Fruit fly (Drosophila melanogaster) whole organism, embryonic: ENCODE results near the gene aru.
A peak's percentile ranks its signal among the peaks of the same experiment; 100 is the strongest.

Experiments used
- Abd-B ChIP-seq: fragments of 200-800 bp; sonication (Bioruptor generic); optimal IDR thresholded peaks from 2 replicates; lab custom pipeline; 2018; ENCODE audit warnings: missing biosample characterization, mild to moderate bottlenecking, missing genetic modification characterization, moderate library complexity
- CG10462 ChIP-seq: fragments of 200-800 bp; sonication (Bioruptor generic); optimal IDR thresholded peaks from 2 replicates; lab custom pipeline; 2016; ENCODE audit warnings: missing biosample characterization, missing genetic modification characterization
- CG12219 ChIP-seq: fragments of 200-800 bp; sonication (Bioruptor generic); optimal IDR thresholded peaks from 3 replicates; lab custom pipeline; 2018; ENCODE audit warnings: missing biosample characterization, mild to moderate bottlenecking, missing genetic modification characterization
- CG14441 ChIP-seq: fragments of 200-800 bp; sonication (Bioruptor generic); IDR thresholded peaks from 2 replicates; pipeline ENCODE4 v1.3.6; 2022; ENCODE audit warnings: missing biosample characterization, missing genetic modification characterization
- CG14667 ChIP-seq: fragments of 200-800 bp; sonication (Bioruptor generic); IDR thresholded peaks from 2 replicates; pipeline ENCODE4 v1.3.6; 2022; ENCODE audit warnings: missing biosample characterization, missing genetic modification characterization
- CG17186 ChIP-seq: fragments of 200-800 bp; sonication (Bioruptor generic); optimal IDR thresholded peaks from 3 replicates; lab custom pipeline; 2017; ENCODE audit warnings: missing biosample characterization, missing genetic modification reagents, missing genetic modification characterization
- CG17385 ChIP-seq: fragments of 200-800 bp; sonication (Bioruptor generic); optimal IDR thresholded peaks from 3 replicates; lab custom pipeline; 2018; ENCODE audit warnings: missing biosample characterization, mild to moderate bottlenecking, missing genetic modification characterization
- CG17568 ChIP-seq: fragments of 200-800 bp; sonication (Bioruptor generic); optimal IDR thresholded peaks from 2 replicates; lab custom pipeline; 2018; ENCODE audit warnings: missing biosample characterization, mild to moderate bottlenecking, missing genetic modification characterization, moderate library complexity
- CG31388 ChIP-seq: fragments of 200-800 bp; sonication (Bioruptor generic); optimal IDR thresholded peaks from 2 replicates; lab custom pipeline; 2016; ENCODE audit warnings: missing biosample characterization, missing genetic modification characterization
- CG32772 ChIP-seq: fragments of 200-800 bp; sonication (Bioruptor generic); IDR thresholded peaks from 2 replicates; pipeline ENCODE4 v1.3.6; 2022; ENCODE audit warnings: missing biosample characterization, missing genetic modification characterization
- CG3407 ChIP-seq: fragments of 200-800 bp; sonication (Bioruptor generic); optimal IDR thresholded peaks from 2 replicates; lab custom pipeline; 2018; ENCODE audit warnings: missing biosample characterization, mild to moderate bottlenecking, missing genetic modification characterization
- CG7963 ChIP-seq: fragments of 200-800 bp; sonication (Bioruptor generic); IDR thresholded peaks from 3 replicates; pipeline ENCODE4 v1.3.6; 2022; ENCODE audit warnings: missing biosample characterization, missing genetic modification characterization; ENCODE audit not compliant: partially characterized antibody
- CG8765 ChIP-seq: fragments of 200-800 bp; sonication (Bioruptor generic); IDR thresholded peaks from 2 replicates; pipeline ENCODE4 v1.3.6; 2022; ENCODE audit warnings: missing biosample characterization, missing genetic modification characterization
- CG9932 ChIP-seq: fragments of 200-800 bp; sonication (Bioruptor generic); IDR thresholded peaks from 2 replicates; pipeline ENCODE4 v1.3.6; 2022; ENCODE audit warnings: missing biosample characterization, missing genetic modification characterization
- Camta ChIP-seq: fragments of 200-800 bp; sonication (Bioruptor generic); optimal IDR thresholded peaks from 2 replicates; lab custom pipeline; 2016; ENCODE audit warnings: missing biosample characterization, missing genetic modification characterization
- CkIIα-i1 ChIP-seq: fragments of 200-800 bp; sonication (Bioruptor generic); IDR thresholded peaks from 2 replicates; pipeline ENCODE4 v1.3.6; 2022; ENCODE audit warnings: missing biosample characterization, missing genetic modification characterization
- Dad ChIP-seq: fragments of 200-800 bp; sonication (Bioruptor generic); optimal IDR thresholded peaks from 3 replicates; lab custom pipeline; 2016; ENCODE audit warnings: missing biosample characterization, missing genetic modification characterization
- Dbx ChIP-seq: fragments of 200-800 bp; sonication (Bioruptor generic); IDR thresholded peaks from 3 replicates; pipeline ENCODE4 v1.3.6; 2022; ENCODE audit warnings: missing biosample characterization, missing genetic modification characterization
- Meics ChIP-seq: fragments of 200-800 bp; sonication (Bioruptor generic); optimal IDR thresholded peaks from 2 replicates; lab custom pipeline; 2017; ENCODE audit warnings: missing biosample characterization, mild to moderate bottlenecking, missing genetic modification characterization
- NC2α ChIP-seq: fragments of 200-800 bp; sonication (Bioruptor generic); optimal IDR thresholded peaks from 2 replicates; lab custom pipeline; 2016; ENCODE audit warnings: missing biosample characterization, missing genetic modification characterization
- Sry-β ChIP-seq: fragments of 200-800 bp; sonication (Bioruptor generic); optimal IDR thresholded peaks from 2 replicates; lab custom pipeline; 2018; ENCODE audit warnings: missing biosample characterization, mild to moderate bottlenecking, missing genetic modification characterization, moderate library complexity
- Taf1 ChIP-seq: fragments of 200-800 bp; sonication (Bioruptor generic); IDR thresholded peaks from 2 replicates; pipeline ENCODE4 v1.3.6; 2022; ENCODE audit warnings: missing biosample characterization, missing genetic modification characterization
- Tbp ChIP-seq: fragments of >200 bp; optimal IDR thresholded peaks from 2 replicates; lab custom pipeline; 2018; ENCODE audit warnings: missing biosample characterization, missing genetic modification characterization
- Xrp1 ChIP-seq: fragments of 200-800 bp; sonication (Bioruptor generic); IDR thresholded peaks from 2 replicates; pipeline ENCODE4 v1.3.6; 2022; ENCODE audit warnings: missing biosample characterization, missing genetic modification characterization
- bcd ChIP-seq: fragments of 200-800 bp; sonication (Bioruptor generic); optimal IDR thresholded peaks from 2 replicates; lab custom pipeline; 2017; ENCODE audit warnings: missing biosample characterization, mild to moderate bottlenecking, missing genetic modification characterization
- bsh ChIP-seq, 2 experiments: fragments of 200-800 bp; sonication (Bioruptor generic); optimal IDR thresholded peaks; 2 replicates each; lab custom pipeline; 2017 to 2018; ENCODE audit warnings: mild to moderate bottlenecking in 2 of 2, missing biosample characterization in 2 of 2, missing genetic modification characterization in 2 of 2, moderate library complexity in 1 of 2
- btn ChIP-seq: fragments of 200-800 bp; sonication (Bioruptor generic); optimal IDR thresholded peaks from 2 replicates; lab custom pipeline; 2016; ENCODE audit warnings: missing biosample characterization, missing genetic modification characterization
- dmrt99B ChIP-seq: fragments of 200-800 bp; sonication (Bioruptor generic); optimal IDR thresholded peaks from 2 replicates; lab custom pipeline; 2018; ENCODE audit warnings: missing biosample characterization, mild to moderate bottlenecking, missing genetic modification characterization, moderate library complexity
- eyg ChIP-seq: fragments of 200-800 bp; sonication (Bioruptor generic); optimal IDR thresholded peaks from 3 replicates; lab custom pipeline; 2016; ENCODE audit warnings: missing biosample characterization, missing genetic modification characterization
- fd3F ChIP-seq: fragments of 200-800 bp; sonication (Bioruptor generic); optimal IDR thresholded peaks from 2 replicates; lab custom pipeline; 2018; ENCODE audit warnings: missing biosample characterization, mild to moderate bottlenecking, missing genetic modification characterization, moderate library complexity
- gfzf ChIP-seq: fragments of 200-800 bp; sonication (Bioruptor generic); optimal IDR thresholded peaks from 2 replicates; lab custom pipeline; 2016; ENCODE audit warnings: missing biosample characterization, mild to moderate bottlenecking, missing genetic modification characterization, moderate library complexity
- ham ChIP-seq: fragments of 200-800 bp; sonication (Bioruptor generic); IDR thresholded peaks from 2 replicates; pipeline ENCODE4 v1.3.6; 2022; ENCODE audit warnings: missing biosample characterization, missing genetic modification characterization
- inv ChIP-seq: fragments of 200-800 bp; sonication (Bioruptor generic); IDR thresholded peaks from 2 replicates; pipeline ENCODE4 v1.3.6; 2022; ENCODE audit warnings: missing biosample characterization, missing genetic modification characterization; ENCODE audit not compliant: partially characterized antibody
- klu ChIP-seq: fragments of 200-800 bp; sonication (Bioruptor generic); IDR thresholded peaks from 2 replicates; pipeline ENCODE4 v1.3.6; 2022; ENCODE audit warnings: missing biosample characterization, missing genetic modification characterization
- nerfin-1 ChIP-seq: fragments of 200-800 bp; sonication (Bioruptor generic); optimal IDR thresholded peaks from 3 replicates; lab custom pipeline; 2019; ENCODE audit warnings: missing biosample characterization, mild to moderate bottlenecking, missing genetic modification characterization, moderate library complexity
- onecut ChIP-seq: fragments of 200-800 bp; sonication (Bioruptor generic); IDR thresholded peaks from 2 replicates; pipeline ENCODE4 v1.3.6; 2022; ENCODE audit warnings: missing biosample characterization, missing genetic modification characterization
- org-1 ChIP-seq: fragments of 200-800 bp; sonication (Bioruptor generic); optimal IDR thresholded peaks from 2 replicates; lab custom pipeline; 2017; ENCODE audit warnings: missing biosample characterization, missing genetic modification characterization
- scrt ChIP-seq: fragments of 200-800 bp; sonication (Bioruptor generic); optimal IDR thresholded peaks from 2 replicates; lab custom pipeline; 2018; ENCODE audit warnings: missing biosample characterization, mild to moderate bottlenecking, missing genetic modification characterization, moderate library complexity
- sens ChIP-seq: fragments of 200-800 bp; sonication (Bioruptor generic); peaks from one replicate; lab custom pipeline; 2016; ENCODE audit warnings: missing biosample characterization, missing genetic modification characterization
- slbo ChIP-seq: fragments of 200-800 bp; sonication (Bioruptor generic); IDR thresholded peaks from 2 replicates; pipeline ENCODE4 v1.3.6; 2022; ENCODE audit warnings: missing biosample characterization, missing genetic modification characterization
- sr ChIP-seq: fragments of 200-800 bp; sonication (Bioruptor generic); IDR thresholded peaks from 3 replicates; pipeline ENCODE4 v1.3.6; 2022; ENCODE audit warnings: missing biosample characterization, missing genetic modification characterization
- stwl ChIP-seq: fragments of 200-800 bp; sonication (Bioruptor generic); optimal IDR thresholded peaks from 3 replicates; lab custom pipeline; 2018; ENCODE audit warnings: missing biosample characterization, mild to moderate bottlenecking, missing genetic modification characterization, moderate library complexity
- sug ChIP-seq: fragments of 200-800 bp; optimal IDR thresholded peaks from 2 replicates; lab custom pipeline; 2019; ENCODE audit warnings: missing biosample characterization, mild to moderate bottlenecking, missing genetic modification characterization, moderate library complexity
- trem ChIP-seq: fragments of 200-800 bp; optimal IDR thresholded peaks from 3 replicates; lab custom pipeline; 2019; ENCODE audit warnings: missing biosample characterization, mild to moderate bottlenecking, missing genetic modification characterization, moderate library complexity
- unpg ChIP-seq: fragments of 200-800 bp; sonication (Bioruptor generic); optimal IDR thresholded peaks from 3 replicates; lab custom pipeline; 2018; ENCODE audit warnings: missing biosample characterization, mild to moderate bottlenecking, missing genetic modification characterization, moderate library complexity
- vnd ChIP-seq: fragments of 200-800 bp; sonication (Bioruptor generic); IDR thresholded peaks from 3 replicates; pipeline ENCODE4 v1.3.6; 2022; ENCODE audit warnings: missing biosample characterization, missing genetic modification characterization; ENCODE audit not compliant: partially characterized antibody
- vvl ChIP-seq: fragments of 200-800 bp; sonication (Bioruptor generic); IDR thresholded peaks from 2 replicates; pipeline ENCODE4 v1.3.6; 2022; ENCODE audit warnings: missing biosample characterization, missing genetic modification characterization
- zf30C ChIP-seq: fragments of 200-800 bp; sonication (Bioruptor generic); optimal IDR thresholded peaks from 3 replicates; lab custom pipeline; 2018; ENCODE audit warnings: missing biosample characterization, mild to moderate bottlenecking, missing genetic modification characterization
- zfh2 ChIP-seq: fragments of 200-800 bp; sonication (Bioruptor generic); optimal IDR thresholded peaks from 2 replicates; lab custom pipeline; 2016; ENCODE audit warnings: missing biosample characterization, missing genetic modification characterization

aru gene

dm6 chr2L:856690-857488 is 11.3 kb downstream of the aru start (continued):
- TF ChIP-seq vvl (peak; percentile 93), unpg (peak; percentile 80), slbo (GFP tag; lab: Robert Waterston, UW) (peak; percentile 77), dmrt99B (peak; percentile 88), bsh (GFP tag; optimal IDR thresholded peaks at IDR 0.05; lab: Kevin White, UChicago) (peak in 1 of 2 experiments; percentile 87), CG32772 (peak; percentile 88), CkIIα-i1 (GFP tag; lab: Robert Waterston, UW) (no peak), btn (GFP tag; lab: Kevin White, UChicago) (peak; percentile 53), Taf1 (GFP tag; lab: Robert Waterston, UW) (peak; percentile 53; the same call in 1 of the 2 replicates), Sry-β (GFP tag; lab: Kevin White, UChicago) (peak; percentile 41), CG7963 (GFP tag; lab: Robert Waterston, UW) (no peak), stwl (tag; lab: Kevin White, UChicago) (no peak), CG31388 (GFP tag; lab: Kevin White, UChicago) (peak; percentile 40), CG14667 (GFP tag; lab: Robert Waterston, UW) (peak; percentile 74), CG17568 (GFP tag; lab: Kevin White, UChicago) (no peak), CG10462 (peak; percentile 34), Tbp (GFP tag; lab: Kevin White, UChicago) (no peak), Dbx (GFP tag; lab: Robert Waterston, UW) (0 out of 3 replicates have a peak, but pooled peaks have one; percentile 17), zf30C (GFP tag; lab: Kevin White, UChicago) (no peak), bcd (GFP tag; lab: Kevin White, UChicago) (peak; percentile 74), Camta (GFP tag; lab: Kevin White, UChicago) (no peak), inv (GFP tag; lab: Robert Waterston, UW) (no peak), Xrp1 (peak; percentile 93), Meics (GFP tag; lab: Kevin White, UChicago) (peak; percentile 68), fd3F (GFP tag; lab: Kevin White, UChicago) (peak; percentile 11), sug (tag; lab: Kevin White, UChicago) (peak; percentile 78), CG12219 (GFP tag; lab: Kevin White, UChicago) (peak; percentile 82), Abd-B (GFP tag; lab: Kevin White, UChicago) (peak; percentile 68), CG17385 (peak; percentile 67), sens (GFP tag; lab: Kevin White, UChicago) (peak; percentile 89), vnd (GFP tag; lab: Robert Waterston, UW) (no peak), trem (peak; percentile 63), CG8765 (GFP tag; lab: Robert Waterston, UW) (peak; percentile 59; the same call in 1 of the 2 replicates), sr (peak; percentile 66; the same call in 2 of the 3 replicates), scrt (GFP tag; lab: Kevin White, UChicago) (peak; percentile 33), CG17186 (GFP tag; lab: Kevin White, UChicago) (peak; percentile 63), gfzf (GFP tag; lab: Kevin White, UChicago) (no peak), onecut (GFP tag; lab: Robert Waterston, UW) (peak; percentile 69), CG3407 (GFP tag; lab: Kevin White, UChicago) (peak; percentile 71), CG14441 (GFP tag; lab: Robert Waterston, UW) (peak; percentile 80), zfh2 (GFP tag; lab: Kevin White, UChicago) (peak; percentile 18), klu (GFP tag; lab: Robert Waterston, UW) (0 out of 2 replicates have a peak, but pooled peaks have one; percentile 25), CG9932 (GFP tag; lab: Robert Waterston, UW) (peak; percentile 40), Dad (GFP tag; lab: Kevin White, UChicago) (peak; percentile 70), ham (GFP tag; lab: Robert Waterston, UW) (0 out of 2 replicates have a peak, but pooled peaks have one; percentile 26), org-1 (GFP tag; lab: Kevin White, UChicago) (peak; percentile 81), nerfin-1 (peak; percentile 66), eyg (GFP tag; lab: Kevin White, UChicago) (peak; percentile 29), NC2α (GFP tag; lab: Kevin White, UChicago) (peak; percentile 35)
